Worm (Caenorhabditis elegans) whole organism, L3 larva: Measurements from ENCODE around the gene dpy-2.

Experiments used
- ceh-16 ChIP-seq: sonication (generic microtip); optimal IDR thresholded peaks from 2 replicates; lab custom pipeline; 2017; ENCODE audit warnings: missing biosample characterization, missing genetic modification characterization
- egl-27 ChIP-seq: sonication (generic microtip); optimal IDR thresholded peaks from 4 replicates; lab custom pipeline; 2017; ENCODE audit warnings: missing biosample characterization, missing genetic modification reagents, missing genetic modification characterization
- fkh-10 ChIP-seq: sonication (generic microtip); optimal IDR thresholded peaks from 2 replicates; lab custom pipeline; 2017; ENCODE audit warnings: missing biosample characterization, missing genetic modification reagents, missing genetic modification characterization
- jun-1 ChIP-seq: fragments of 150-350 bp; optimal IDR thresholded peaks from 2 replicates; lab custom pipeline; 2014; ENCODE audit warnings: missing biosample characterization, missing genetic modification reagents, missing genetic modification characterization
- lin-15B ChIP-seq: fragments of 150-350 bp; optimal IDR thresholded peaks from 2 replicates; lab custom pipeline; 2014; ENCODE audit warnings: missing biosample characterization, missing genetic modification characterization
- lin-39 ChIP-seq: fragments of 150-350 bp; optimal IDR thresholded peaks from 2 replicates; lab custom pipeline; 2018; ENCODE audit warnings: missing biosample characterization, missing genetic modification reagents, missing genetic modification characterization
- nhr-11 ChIP-seq: fragments of 150-350 bp; optimal IDR thresholded peaks from 2 replicates; lab custom pipeline; 2014; ENCODE audit warnings: missing biosample characterization, missing genetic modification characterization
- nhr-12 ChIP-seq: fragments of 150-350 bp; optimal IDR thresholded peaks from 2 replicates; lab custom pipeline; 2014; ENCODE audit warnings: missing biosample characterization, missing genetic modification characterization
- nhr-23 ChIP-seq: fragments of 150-350 bp; optimal IDR thresholded peaks from 2 replicates; lab custom pipeline; 2014; ENCODE audit warnings: missing biosample characterization, missing genetic modification reagents, missing genetic modification characterization
- nhr-237 ChIP-seq: fragments of 150-350 bp; optimal IDR thresholded peaks from 2 replicates; lab custom pipeline; 2014; ENCODE audit warnings: missing biosample characterization, missing genetic modification characterization
- nhr-25 ChIP-seq: sonication (generic microtip); optimal IDR thresholded peaks from 2 replicates; lab custom pipeline; 2017; ENCODE audit warnings: missing biosample characterization, missing genetic modification characterization
- pha-4 ChIP-seq: fragments of 150-350 bp; optimal IDR thresholded peaks from 2 replicates; lab custom pipeline; 2014; ENCODE audit warnings: missing biosample characterization, missing genetic modification reagents, missing genetic modification characterization
- unc-62 ChIP-seq: fragments of 150-350 bp; sonication (generic microtip); optimal IDR thresholded peaks from 4 replicates; lab custom pipeline; 2014; ENCODE audit warnings: missing biosample characterization, missing genetic modification reagents, missing genetic modification characterization
- zag-1 ChIP-seq: fragments of 150-350 bp; optimal IDR thresholded peaks from 2 replicates; lab custom pipeline; 2014; ENCODE audit warnings: missing biosample characterization, missing genetic modification characterization

DNA sequence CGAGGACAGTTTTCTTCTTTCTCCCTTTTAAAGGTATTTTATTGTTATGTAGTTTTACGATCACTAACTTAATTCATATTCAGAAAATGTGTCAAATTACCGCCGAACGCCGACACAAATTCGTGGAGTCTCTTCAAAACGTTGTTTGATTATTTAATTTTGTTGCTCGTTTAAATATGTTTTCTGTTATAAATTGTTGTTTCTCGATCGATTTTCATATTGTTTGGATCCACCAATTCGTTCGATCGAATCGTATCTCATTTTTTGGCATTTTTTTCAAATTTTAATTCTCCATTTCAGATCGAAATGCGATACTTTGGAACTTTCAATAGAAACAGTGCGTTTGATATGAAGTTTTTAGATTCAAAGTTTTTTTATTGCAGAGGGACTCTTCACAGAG, 28.5 kb downstream of the dpy-2 start, which contains the start of gene F41G3.6:
- no peak for TF ChIP-seq unc-62
- no peak for TF ChIP-seq jun-1 (tag; lab: Kevin White, UChicago)
- TF ChIP-seq pha-4 (tag; lab: Kevin White, UChicago): no peak
- no peak for TF ChIP-seq nhr-25 (tag; lab: Kevin White, UChicago)
- TF ChIP-seq lin-39 (tag; lab: Kevin White, UChicago): no peak
- no peak for TF ChIP-seq nhr-11 (tag; lab: Kevin White, UChicago)
- no peak for TF ChIP-seq ceh-16 (tag; lab: Kevin White, UChicago)
- no peak for TF ChIP-seq nhr-237 (tag; lab: Kevin White, UChicago)
- TF ChIP-seq egl-27 (tag; lab: Kevin White, UChicago): no peak
- no peak for TF ChIP-seq fkh-10 (GFP tag; lab: Kevin White, UChicago)
- no peak for TF ChIP-seq nhr-23 (tag; lab: Kevin White, UChicago)
- no peak for TF ChIP-seq lin-15B (tag; lab: Kevin White, UChicago)
- no peak for TF ChIP-seq nhr-12 (tag; lab: Kevin White, UChicago)
- no peak for TF ChIP-seq zag-1
